Worm (Caenorhabditis elegans) whole organism, L3 larva: ENCODE data around the gene C28H8.5.

Experiments used
- ZK546.5 ChIP-seq: sonication (generic microtip); optimal IDR thresholded peaks from 2 replicates; lab custom pipeline; 2017; ENCODE audit warnings: missing biosample characterization, missing genetic modification characterization
- elt-3 ChIP-seq, 3 experiments: fragments of 150-350 bp in 1 of 3; sonication (generic microtip) in 2 of 3; optimal IDR thresholded peaks; 2 replicates in 2 of 3; 4 replicates in 1 of 3; lab custom pipeline; 2014 to 2017; ENCODE audit warnings: missing biosample characterization in 3 of 3, missing genetic modification characterization in 3 of 3
- jun-1 ChIP-seq: fragments of 150-350 bp; optimal IDR thresholded peaks from 2 replicates; lab custom pipeline; 2014; ENCODE audit warnings: missing biosample characterization, missing genetic modification reagents, missing genetic modification characterization
- nhr-11 ChIP-seq: fragments of 150-350 bp; optimal IDR thresholded peaks from 2 replicates; lab custom pipeline; 2014; ENCODE audit warnings: missing biosample characterization, missing genetic modification characterization
- ztf-11 ChIP-seq: fragments of 150-350 bp; optimal IDR thresholded peaks from 2 replicates; lab custom pipeline; 2014; ENCODE audit warnings: missing biosample characterization, missing genetic modification characterization

DNA sequence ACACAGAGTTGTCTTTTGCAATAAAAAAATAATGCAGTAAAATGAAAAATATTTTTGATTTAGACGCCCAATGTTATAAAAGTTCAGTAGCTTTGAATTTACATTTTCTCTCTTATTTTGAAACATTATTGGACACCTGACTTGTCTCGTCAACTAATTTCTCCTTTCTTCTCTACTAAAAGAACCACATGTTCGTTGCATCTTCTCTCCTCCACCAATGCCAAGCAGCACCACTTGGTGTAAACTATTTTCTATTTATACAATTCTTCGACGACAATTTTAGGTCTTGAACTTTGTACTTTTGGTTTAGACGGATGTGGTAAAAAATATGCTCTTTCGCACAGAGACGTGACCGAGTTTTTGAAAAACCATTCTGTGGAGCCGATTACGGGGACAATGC, 46.6 kb downstream of the C28H8.5 start:
- TF ChIP-seq elt-3 (tag; optimal IDR thresholded peaks at IDR 0.05; lab: Kevin White, UChicago) (no peak), jun-1 (tag; lab: Kevin White, UChicago) (no peak), ztf-11 (no peak), nhr-11 (no peak), ZK546.5 (tag; lab: Kevin White, UChicago) (no peak)
